Fruit fly (Drosophila melanogaster) whole organism, embryonic: Measurements from ENCODE around the gene Vps37B.

Source experiments
- Atf3 ChIP-seq: fragments of 200-800 bp; sonication (Bioruptor generic); optimal IDR thresholded peaks from 3 replicates; lab custom pipeline; 2016; ENCODE audit warnings: missing biosample characterization, missing genetic modification characterization
- B-H2 ChIP-seq: fragments of 200-800 bp; sonication (Bioruptor generic); optimal IDR thresholded peaks from 2 replicates; lab custom pipeline; 2018; ENCODE audit warnings: missing biosample characterization, mild to moderate bottlenecking, missing genetic modification characterization
- CG11247 ChIP-seq: fragments of 200-800 bp; sonication (Bioruptor generic); IDR thresholded peaks from 2 replicates; pipeline ENCODE4 v1.3.6; 2022; ENCODE audit warnings: missing biosample characterization, missing genetic modification characterization
- CG12155 ChIP-seq: fragments of 200-800 bp; sonication (Bioruptor generic); optimal IDR thresholded peaks from 3 replicates; lab custom pipeline; 2016; ENCODE audit warnings: missing biosample characterization, missing genetic modification characterization
- CG14710 ChIP-seq: fragments of 200-800 bp; sonication (Bioruptor generic); optimal IDR thresholded peaks from 3 replicates; lab custom pipeline; 2019; ENCODE audit warnings: missing biosample characterization, mild to moderate bottlenecking, missing genetic modification characterization, moderate library complexity
- CG17802 ChIP-seq: fragments of 200-800 bp; sonication (Bioruptor generic); optimal IDR thresholded peaks from 2 replicates; lab custom pipeline; 2018; ENCODE audit warnings: missing biosample characterization, mild to moderate bottlenecking, missing genetic modification characterization, moderate library complexity
- CG2199 ChIP-seq: fragments of 200-800 bp; sonication (Bioruptor generic); IDR thresholded peaks from 3 replicates; pipeline ENCODE4 v1.3.6; 2022; ENCODE audit warnings: missing biosample characterization, missing genetic modification characterization
- CG30431 ChIP-seq: fragments of 200-800 bp; sonication (Bioruptor generic); optimal IDR thresholded peaks from 2 replicates; lab custom pipeline; 2017; ENCODE audit warnings: missing biosample characterization, missing genetic modification characterization
- CG31224 ChIP-seq: fragments of 200-800 bp; sonication (Bioruptor generic); IDR thresholded peaks from 2 replicates; pipeline ENCODE4 v1.3.6; 2022; ENCODE audit warnings: missing biosample characterization, missing genetic modification characterization
- CG31388 ChIP-seq: fragments of 200-800 bp; sonication (Bioruptor generic); optimal IDR thresholded peaks from 2 replicates; lab custom pipeline; 2016; ENCODE audit warnings: missing biosample characterization, missing genetic modification characterization
- CG33557 ChIP-seq: fragments of 200-800 bp; sonication (Bioruptor generic); optimal IDR thresholded peaks from 2 replicates; lab custom pipeline; 2019; ENCODE audit warnings: missing biosample characterization, mild to moderate bottlenecking, missing genetic modification characterization, moderate library complexity
- CG34224 ChIP-seq: fragments of 200-800 bp; sonication (Bioruptor generic); IDR thresholded peaks from 3 replicates; pipeline ENCODE4 v1.3.6; 2022; ENCODE audit warnings: missing biosample characterization, missing genetic modification characterization; ENCODE audit not compliant: partially characterized antibody
- CG34376 ChIP-seq: fragments of 200-800 bp; sonication (Bioruptor generic); optimal IDR thresholded peaks from 2 replicates; lab custom pipeline; 2018; ENCODE audit warnings: missing biosample characterization, mild to moderate bottlenecking, missing genetic modification characterization
- CG4617 ChIP-seq: fragments of 200-800 bp; sonication (Bioruptor generic); optimal IDR thresholded peaks from 3 replicates; lab custom pipeline; 2016; ENCODE audit warnings: missing biosample characterization, missing genetic modification characterization, borderline replicate concordance
- CG6175 ChIP-seq: fragments of 200-800 bp; sonication (Bioruptor generic); IDR thresholded peaks from 3 replicates; pipeline ENCODE4 v1.3.6; 2022; ENCODE audit warnings: missing biosample characterization, missing genetic modification characterization
- CG6254 ChIP-seq: fragments of 200-800 bp; sonication (Bioruptor generic); optimal IDR thresholded peaks from 3 replicates; lab custom pipeline; 2017; ENCODE audit warnings: mild to moderate bottlenecking, missing biosample characterization, missing genetic modification reagents, missing genetic modification characterization
- CG7372 ChIP-seq: fragments of 200-800 bp; sonication (Bioruptor generic); IDR thresholded peaks from 2 replicates; pipeline ENCODE4 v1.3.6; 2022; ENCODE audit warnings: missing biosample characterization, missing genetic modification characterization
- CG7928 ChIP-seq: fragments of 200-800 bp; sonication (Bioruptor generic); optimal IDR thresholded peaks from 2 replicates; lab custom pipeline; 2017; ENCODE audit warnings: missing biosample characterization, mild to moderate bottlenecking, missing genetic modification characterization
- CG8944 ChIP-seq: fragments of 200-800 bp; sonication (Bioruptor generic); optimal IDR thresholded peaks from 3 replicates; lab custom pipeline; 2016; ENCODE audit warnings: missing biosample characterization, missing genetic modification characterization
- CG9437 ChIP-seq: fragments of 200-800 bp; sonication (Bioruptor generic); optimal IDR thresholded peaks from 2 replicates; lab custom pipeline; 2018; ENCODE audit warnings: missing biosample characterization, mild to moderate bottlenecking, missing genetic modification characterization
- Deaf1 ChIP-seq: fragments of 200-800 bp; optimal IDR thresholded peaks from 3 replicates; lab custom pipeline; 2019; ENCODE audit warnings: missing biosample characterization, mild to moderate bottlenecking, missing genetic modification characterization, moderate library complexity
- Doc2 ChIP-seq: fragments of 200-800 bp; sonication (Bioruptor generic); IDR thresholded peaks from 2 replicates; pipeline ENCODE4 v1.3.6; 2022; ENCODE audit warnings: missing biosample characterization, missing genetic modification characterization
- ERR ChIP-seq: fragments of 200-800 bp; sonication (Bioruptor generic); optimal IDR thresholded peaks from 2 replicates; lab custom pipeline; 2016; ENCODE audit warnings: missing biosample characterization, missing genetic modification characterization
- HLHmδ ChIP-seq: fragments of 200-800 bp; sonication (Bioruptor generic); optimal IDR thresholded peaks from 2 replicates; lab custom pipeline; 2018; ENCODE audit warnings: missing biosample characterization, mild to moderate bottlenecking, missing genetic modification characterization, moderate library complexity
- Hey ChIP-seq: fragments of 200-800 bp; sonication (Bioruptor generic); optimal IDR thresholded peaks from 3 replicates; lab custom pipeline; 2018; ENCODE audit warnings: missing biosample characterization, mild to moderate bottlenecking, missing genetic modification characterization
- Hmx ChIP-seq: fragments of 200-800 bp; sonication (Bioruptor generic); optimal IDR thresholded peaks from 2 replicates; lab custom pipeline; 2016; ENCODE audit warnings: missing biosample characterization, missing genetic modification characterization
- Oli ChIP-seq: fragments of 200-800 bp; sonication (Bioruptor generic); optimal IDR thresholded peaks from 2 replicates; lab custom pipeline; 2018; ENCODE audit warnings: missing biosample characterization, mild to moderate bottlenecking, missing genetic modification characterization, moderate library complexity
- Opbp ChIP-seq: fragments of 200-800 bp; sonication (Bioruptor generic); IDR thresholded peaks from 3 replicates; pipeline ENCODE4 v1.3.6; 2022; ENCODE audit warnings: missing biosample characterization, missing genetic modification characterization; ENCODE audit not compliant: partially characterized antibody
- Pdp1 ChIP-seq, 2 experiments: fragments of 200-800 bp; sonication (Bioruptor generic); optimal IDR thresholded peaks; 3 replicates each; lab custom pipeline; 2016; ENCODE audit warnings: missing biosample characterization in 2 of 2, missing genetic modification characterization in 2 of 2, mild to moderate bottlenecking in 1 of 2, moderate library complexity in 1 of 2
- Ravus ChIP-seq: fragments of 200-800 bp; sonication (Bioruptor generic); IDR thresholded peaks from 2 replicates; pipeline ENCODE4 v1.3.6; 2022; ENCODE audit warnings: missing biosample characterization, missing genetic modification characterization
- Sox102F ChIP-seq: fragments of 200-800 bp; sonication (Bioruptor generic); optimal IDR thresholded peaks from 2 replicates; lab custom pipeline; 2018; ENCODE audit warnings: missing biosample characterization, mild to moderate bottlenecking, missing genetic modification characterization, moderate library complexity
- Usf ChIP-seq: fragments of 200-800 bp; sonication (Bioruptor generic); optimal IDR thresholded peaks from 2 replicates; lab custom pipeline; 2017; ENCODE audit warnings: missing genotype, missing biosample characterization, missing genetic modification characterization
- YL-1 ChIP-seq: fragments of 200-800 bp; sonication (Bioruptor generic); optimal IDR thresholded peaks from 3 replicates; lab custom pipeline; 2017; ENCODE audit warnings: missing biosample characterization, mild to moderate bottlenecking, missing genetic modification characterization
- bbx ChIP-seq: fragments of 200-800 bp; sonication (Bioruptor generic); IDR thresholded peaks from 2 replicates; pipeline ENCODE4 v1.3.6; 2022; ENCODE audit warnings: missing biosample characterization, missing genetic modification characterization; ENCODE audit not compliant: partially characterized antibody
- bcd ChIP-seq: fragments of 200-800 bp; sonication (Bioruptor generic); optimal IDR thresholded peaks from 2 replicates; lab custom pipeline; 2017; ENCODE audit warnings: missing biosample characterization, mild to moderate bottlenecking, missing genetic modification characterization
- bowl ChIP-seq: fragments of 200-800 bp; sonication (Bioruptor generic); IDR thresholded peaks from 2 replicates; pipeline ENCODE4 v1.3.6; 2022; ENCODE audit warnings: missing biosample characterization, missing genetic modification characterization
- disco-r ChIP-seq: fragments of 200-800 bp; sonication (Bioruptor generic); optimal IDR thresholded peaks from 2 replicates; lab custom pipeline; 2016; ENCODE audit warnings: missing biosample characterization, missing genetic modification characterization
- fd102C ChIP-seq: fragments of 200-800 bp; sonication (Bioruptor generic); optimal IDR thresholded peaks from 2 replicates; lab custom pipeline; 2018; ENCODE audit warnings: missing biosample characterization, mild to moderate bottlenecking, missing genetic modification characterization, moderate library complexity
- gsb ChIP-seq: fragments of 200-800 bp; sonication (Bioruptor generic); IDR thresholded peaks from 2 replicates; pipeline ENCODE4 v1.3.6; 2022; ENCODE audit warnings: missing biosample characterization, missing genetic modification characterization
- h ChIP-seq: fragments of >200 bp; optimal IDR thresholded peaks from 2 replicates; lab custom pipeline; 2017
- lmd ChIP-seq: fragments of 200-800 bp; sonication (Bioruptor generic); IDR thresholded peaks from 2 replicates; pipeline ENCODE4 v1.3.6; 2022; ENCODE audit warnings: missing biosample characterization, missing genetic modification characterization
- mirr ChIP-seq: fragments of 200-800 bp; sonication (Bioruptor generic); optimal IDR thresholded peaks from 3 replicates; lab custom pipeline; 2018; ENCODE audit warnings: missing biosample characterization, mild to moderate bottlenecking, missing genetic modification characterization
- onecut ChIP-seq: fragments of 200-800 bp; sonication (Bioruptor generic); IDR thresholded peaks from 2 replicates; pipeline ENCODE4 v1.3.6; 2022; ENCODE audit warnings: missing biosample characterization, missing genetic modification characterization
- psq ChIP-seq: fragments of 200-800 bp; sonication (Bioruptor generic); optimal IDR thresholded peaks from 2 replicates; lab custom pipeline; 2017; ENCODE audit warnings: missing biosample characterization, missing genetic modification characterization
- repo ChIP-seq: fragments of 200-800 bp; sonication (Bioruptor generic); optimal IDR thresholded peaks from 2 replicates; lab custom pipeline; 2016; ENCODE audit warnings: missing biosample characterization, missing genetic modification characterization
- sim ChIP-seq: fragments of 200-800 bp; sonication (Bioruptor generic); IDR thresholded peaks from 2 replicates; pipeline ENCODE4 v1.3.6; 2022; ENCODE audit warnings: missing biosample characterization, missing genetic modification characterization
- so ChIP-seq: fragments of 200-800 bp; sonication (Bioruptor generic); IDR thresholded peaks from 3 replicates; pipeline ENCODE4 v1.3.6; 2022; ENCODE audit warnings: missing biosample characterization, missing genetic modification characterization
- stc ChIP-seq: fragments of 200-800 bp; sonication (Bioruptor generic); IDR thresholded peaks from 2 replicates; pipeline ENCODE4 v1.3.6; 2022; ENCODE audit warnings: missing biosample characterization, missing genetic modification characterization
- z ChIP-seq: fragments of 200-800 bp; sonication (Bioruptor generic); IDR thresholded peaks from 3 replicates; pipeline ENCODE4 v1.3.6; 2022; ENCODE audit warnings: missing biosample characterization, missing genetic modification characterization

Gene Vps37B

dm6 chr3R:5215334-5216307 is 10.3 kb upstream of the Vps37B start (continued):
- TF ChIP-seq Atf3 (peak; percentile 99), HLHmδ (GFP tag; lab: Kevin White, UChicago) (peak; percentile 99), z (GFP tag; lab: Robert Waterston, UW) (peak; percentile 89), lmd (peak; percentile 63), stc (peak; percentile 95), Hmx (GFP tag; lab: Kevin White, UChicago) (peak; percentile 24), Usf (GFP tag; lab: Kevin White, UChicago) (peak; percentile 92), Hey (tag; lab: Kevin White, UChicago) (peak; percentile 91), Oli (peak; percentile 78), fd102C (peak; percentile 100), CG7372 (GFP tag; lab: Robert Waterston, UW) (peak; percentile 65), bcd (GFP tag; lab: Kevin White, UChicago) (peak; percentile 97), repo (GFP tag; lab: Kevin White, UChicago) (peak; percentile 99), Ravus (GFP tag; lab: Robert Waterston, UW) (peak; percentile 52), ERR (peak; percentile 96), CG4617 (GFP tag; lab: Kevin White, UChicago) (peak; percentile 96), CG9437 (GFP tag; lab: Kevin White, UChicago) (peak; percentile 44), gsb (peak; percentile 31; the same call in 1 of the 2 replicates), h (lab: Kevin White, UChicago) (no peak), CG8944 (GFP tag; lab: Kevin White, UChicago) (peak; percentile 99), CG17802 (tag; lab: Kevin White, UChicago) (peak; percentile 91), disco-r (GFP tag; lab: Kevin White, UChicago) (peak; percentile 98), CG14710 (peak; percentile 98), onecut (GFP tag; lab: Robert Waterston, UW) (peak; percentile 97), bbx (no peak), Deaf1 (tag; lab: Kevin White, UChicago) (peak; percentile 51), sim (GFP tag; lab: Robert Waterston, UW) (peak; percentile 99), YL-1 (GFP tag; lab: Kevin White, UChicago) (peak; percentile 99), CG33557 (peak; percentile 99), CG31388 (GFP tag; lab: Kevin White, UChicago) (peak; percentile 96), CG34376 (GFP tag; lab: Kevin White, UChicago) (no peak), CG31224 (peak; percentile 74), Opbp (GFP tag; lab: Robert Waterston, UW) (no peak), CG7928 (peak; percentile 64), CG12155 (GFP tag; lab: Kevin White, UChicago) (peak; percentile 79), bowl (GFP tag; lab: Robert Waterston, UW) (peak; percentile 88), Sox102F (GFP tag; lab: Kevin White, UChicago) (peak; percentile 96), CG11247 (GFP tag; lab: Robert Waterston, UW) (peak; percentile 90), CG6254 (GFP tag; lab: Kevin White, UChicago) (peak; percentile 97), CG6175 (GFP tag; lab: Robert Waterston, UW) (peak; percentile 67; the same call in 2 of the 3 replicates), so (GFP tag; lab: Robert Waterston, UW) (peak; percentile 96), CG34224 (GFP tag; lab: Robert Waterston, UW) (no peak), psq (GFP tag; lab: Kevin White, UChicago) (peak; percentile 97), mirr (GFP tag; lab: Kevin White, UChicago) (peak; percentile 21), CG2199 (peak; percentile 98), Doc2 (GFP tag; lab: Robert Waterston, UW) (no peak), CG30431 (GFP tag; lab: Kevin White, UChicago) (peak; percentile 98), Pdp1 (GFP tag; optimal IDR thresholded peaks at IDR 0.05; lab: Kevin White, UChicago) (peak; percentile 92 to 97), B-H2 (GFP tag; lab: Kevin White, UChicago) (no peak)
